Fruit fly (Drosophila melanogaster) whole organism, embryonic: ENCODE measurements around the gene Ubc7.

Experiments used
- BEAF-32 ChIP-seq: fragments of 200-800 bp; sonication (Bioruptor generic); optimal IDR thresholded peaks from 3 replicates; lab custom pipeline; 2017; ENCODE audit warnings: missing biosample characterization, missing genetic modification characterization, mild to moderate bottlenecking, moderate library complexity, missing genetic modification reagents
- CG10543 ChIP-seq: fragments of 200-800 bp; sonication (Bioruptor generic); optimal IDR thresholded peaks from 3 replicates; lab custom pipeline; 2017; ENCODE audit warnings: missing biosample characterization, mild to moderate bottlenecking, missing genetic modification characterization, moderate library complexity
- CG11093 ChIP-seq: fragments of 200-800 bp; sonication (Bioruptor generic); IDR thresholded peaks from 3 replicates; pipeline ENCODE4 v1.3.6; 2022; ENCODE audit warnings: missing biosample characterization, missing genetic modification characterization
- CG11398 ChIP-seq: fragments of 200-800 bp; sonication (Bioruptor generic); optimal IDR thresholded peaks from 2 replicates; lab custom pipeline; 2016; ENCODE audit warnings: missing biosample characterization, missing genetic modification characterization
- CG11504 ChIP-seq: fragments of 200-800 bp; sonication (Bioruptor generic); optimal IDR thresholded peaks from 3 replicates; lab custom pipeline; 2019; ENCODE audit warnings: missing biosample characterization, mild to moderate bottlenecking, missing genetic modification characterization, moderate library complexity
- CG13287 ChIP-seq: fragments of 200-800 bp; sonication (Bioruptor generic); IDR thresholded peaks from 2 replicates; pipeline ENCODE4 v1.3.6; 2022; ENCODE audit warnings: missing biosample characterization, missing genetic modification characterization; ENCODE audit not compliant: partially characterized antibody
- CG13424 ChIP-seq: fragments of 200-800 bp; sonication (Bioruptor generic); optimal IDR thresholded peaks from 2 replicates; lab custom pipeline; 2019; ENCODE audit warnings: missing biosample characterization, mild to moderate bottlenecking, missing genetic modification characterization, moderate library complexity
- CG13894 ChIP-seq: fragments of 200-800 bp; sonication (Bioruptor generic); optimal IDR thresholded peaks from 3 replicates; lab custom pipeline; 2018; ENCODE audit warnings: missing biosample characterization, mild to moderate bottlenecking, missing genetic modification characterization, moderate library complexity
- CG1647 ChIP-seq: fragments of 200-800 bp; sonication (Bioruptor generic); optimal IDR thresholded peaks from 3 replicates; lab custom pipeline; 2016; ENCODE audit warnings: missing biosample characterization, missing genetic modification characterization
- CG16779 ChIP-seq: fragments of 200-800 bp; sonication (Bioruptor generic); IDR thresholded peaks from 2 replicates; pipeline ENCODE4 v1.3.6; 2022; ENCODE audit warnings: missing biosample characterization, missing genetic modification characterization
- CG17361 ChIP-seq: fragments of 200-800 bp; sonication (Bioruptor generic); IDR thresholded peaks from 3 replicates; pipeline ENCODE4 v1.3.6; 2022; ENCODE audit warnings: missing biosample characterization, missing genetic modification characterization
- CG30431 ChIP-seq: fragments of 200-800 bp; sonication (Bioruptor generic); optimal IDR thresholded peaks from 2 replicates; lab custom pipeline; 2017; ENCODE audit warnings: missing biosample characterization, missing genetic modification characterization
- CG31224 ChIP-seq: fragments of 200-800 bp; sonication (Bioruptor generic); IDR thresholded peaks from 2 replicates; pipeline ENCODE4 v1.3.6; 2022; ENCODE audit warnings: missing biosample characterization, missing genetic modification characterization
- CG4404 ChIP-seq: fragments of 200-800 bp; sonication (Bioruptor generic); IDR thresholded peaks from 2 replicates; pipeline ENCODE4 v1.3.6; 2022; ENCODE audit warnings: missing biosample characterization, missing genetic modification characterization
- CG7928 ChIP-seq: fragments of 200-800 bp; sonication (Bioruptor generic); optimal IDR thresholded peaks from 2 replicates; lab custom pipeline; 2017; ENCODE audit warnings: missing biosample characterization, mild to moderate bottlenecking, missing genetic modification characterization
- CG8944 ChIP-seq: fragments of 200-800 bp; sonication (Bioruptor generic); optimal IDR thresholded peaks from 3 replicates; lab custom pipeline; 2016; ENCODE audit warnings: missing biosample characterization, missing genetic modification characterization
- CG9437 ChIP-seq: fragments of 200-800 bp; sonication (Bioruptor generic); optimal IDR thresholded peaks from 2 replicates; lab custom pipeline; 2018; ENCODE audit warnings: missing biosample characterization, mild to moderate bottlenecking, missing genetic modification characterization
- CG9609 ChIP-seq: fragments of 200-800 bp; sonication (Bioruptor generic); optimal IDR thresholded peaks from 3 replicates; lab custom pipeline; 2016; ENCODE audit warnings: missing biosample characterization, missing genetic modification characterization
- CG9817 ChIP-seq: fragments of 200-800 bp; sonication (Bioruptor generic); optimal IDR thresholded peaks from 2 replicates; lab custom pipeline; 2018; ENCODE audit warnings: missing biosample characterization, mild to moderate bottlenecking, missing genetic modification characterization, moderate library complexity
- CG9932 ChIP-seq: fragments of 200-800 bp; sonication (Bioruptor generic); IDR thresholded peaks from 2 replicates; pipeline ENCODE4 v1.3.6; 2022; ENCODE audit warnings: missing biosample characterization, missing genetic modification characterization
- CoRest ChIP-seq: fragments of 200-800 bp; sonication (Bioruptor generic); optimal IDR thresholded peaks from 3 replicates; lab custom pipeline; 2018; ENCODE audit warnings: missing biosample characterization, mild to moderate bottlenecking, missing genetic modification characterization, moderate library complexity
- D19B ChIP-seq: fragments of 200-800 bp; sonication (Bioruptor generic); optimal IDR thresholded peaks from 2 replicates; lab custom pipeline; 2017; ENCODE audit warnings: missing biosample characterization, mild to moderate bottlenecking, missing genetic modification characterization
- Dip2 ChIP-seq: fragments of 200-800 bp; sonication (Bioruptor generic); IDR thresholded peaks from 2 replicates; pipeline ENCODE4 v1.3.6; 2022; ENCODE audit warnings: missing biosample characterization, missing genetic modification characterization
- Drgx ChIP-seq: fragments of 200-800 bp; sonication (Bioruptor generic); IDR thresholded peaks from 2 replicates; pipeline ENCODE4 v1.3.6; 2022; ENCODE audit warnings: missing biosample characterization, missing genetic modification characterization
- E2f1 ChIP-seq: fragments of 200-800 bp; sonication (Bioruptor generic); IDR thresholded peaks from 2 replicates; pipeline ENCODE4 v1.3.6; 2022; ENCODE audit warnings: missing biosample characterization, missing genetic modification characterization
- Ets65A ChIP-seq: fragments of 200-800 bp; sonication (Bioruptor generic); peaks from one replicate; lab custom pipeline; 2016; ENCODE audit warnings: missing biosample characterization, missing genetic modification characterization
- HLHmδ ChIP-seq: fragments of 200-800 bp; sonication (Bioruptor generic); optimal IDR thresholded peaks from 2 replicates; lab custom pipeline; 2018; ENCODE audit warnings: missing biosample characterization, mild to moderate bottlenecking, missing genetic modification characterization, moderate library complexity
- Hsf ChIP-seq: fragments of 200-800 bp; sonication (Bioruptor generic); optimal IDR thresholded peaks from 3 replicates; lab custom pipeline; 2016; ENCODE audit warnings: missing biosample characterization, missing genetic modification characterization
- Lim3 ChIP-seq: fragments of 200-800 bp; sonication (Bioruptor generic); IDR thresholded peaks from 2 replicates; pipeline ENCODE4 v1.3.6; 2022; ENCODE audit warnings: missing biosample characterization, missing genetic modification characterization
- MESR4 ChIP-seq: fragments of 200-800 bp; sonication (Bioruptor generic); optimal IDR thresholded peaks from 2 replicates; lab custom pipeline; 2018; ENCODE audit warnings: missing biosample characterization, mild to moderate bottlenecking, missing genetic modification characterization, moderate library complexity
- Opbp ChIP-seq: fragments of 200-800 bp; sonication (Bioruptor generic); IDR thresholded peaks from 3 replicates; pipeline ENCODE4 v1.3.6; 2022; ENCODE audit warnings: missing biosample characterization, missing genetic modification characterization; ENCODE audit not compliant: partially characterized antibody
- Sox102F ChIP-seq: fragments of 200-800 bp; sonication (Bioruptor generic); optimal IDR thresholded peaks from 2 replicates; lab custom pipeline; 2018; ENCODE audit warnings: missing biosample characterization, mild to moderate bottlenecking, missing genetic modification characterization, moderate library complexity
- Sry-β ChIP-seq: fragments of 200-800 bp; sonication (Bioruptor generic); optimal IDR thresholded peaks from 2 replicates; lab custom pipeline; 2018; ENCODE audit warnings: missing biosample characterization, mild to moderate bottlenecking, missing genetic modification characterization, moderate library complexity
- bbx ChIP-seq: fragments of 200-800 bp; sonication (Bioruptor generic); IDR thresholded peaks from 2 replicates; pipeline ENCODE4 v1.3.6; 2022; ENCODE audit warnings: missing biosample characterization, missing genetic modification characterization; ENCODE audit not compliant: partially characterized antibody
- bcd ChIP-seq: fragments of 200-800 bp; sonication (Bioruptor generic); optimal IDR thresholded peaks from 2 replicates; lab custom pipeline; 2017; ENCODE audit warnings: missing biosample characterization, mild to moderate bottlenecking, missing genetic modification characterization
- cg ChIP-seq: fragments of 200-800 bp; sonication (Bioruptor generic); optimal IDR thresholded peaks from 3 replicates; lab custom pipeline; 2019; ENCODE audit warnings: missing biosample characterization, mild to moderate bottlenecking, missing genetic modification characterization, moderate library complexity
- dmrt11E ChIP-seq: fragments of 200-800 bp; sonication (Bioruptor generic); optimal IDR thresholded peaks from 3 replicates; lab custom pipeline; 2018; ENCODE audit warnings: missing biosample characterization, mild to moderate bottlenecking, missing genetic modification characterization, moderate library complexity
- eve ChIP-seq, 2 experiments: fragments of >200 bp; optimal IDR thresholded peaks; 2 replicates each; lab custom pipeline; 2017; ENCODE audit warnings: missing biosample characterization in 2 of 2, missing genetic modification characterization in 2 of 2
- ewg ChIP-seq: fragments of 200-800 bp; sonication (Bioruptor generic); optimal IDR thresholded peaks from 3 replicates; lab custom pipeline; 2017; ENCODE audit warnings: mild to moderate bottlenecking, missing biosample characterization, missing genetic modification reagents, missing genetic modification characterization
- hbn ChIP-seq: fragments of 200-800 bp; sonication (Bioruptor generic); IDR thresholded peaks from 2 replicates; pipeline ENCODE4 v1.3.6; 2022; ENCODE audit warnings: missing biosample characterization, missing genetic modification characterization; ENCODE audit not compliant: partially characterized antibody
- hkb ChIP-seq, 2 experiments: fragments of 200-800 bp in 1 of 2; fragments of >200 bp in 1 of 2; sonication (Bioruptor generic) in 1 of 2; IDR thresholded peaks in 1 of 2; optimal IDR thresholded peaks in 1 of 2; 2 replicates each; pipeline versions ENCODE4 v1.3.6 to Lab custom; 2017 to 2022; ENCODE audit warnings: missing biosample characterization in 1 of 2, missing genetic modification characterization in 1 of 2
- kay ChIP-seq: fragments of 200-800 bp; sonication (Bioruptor generic); optimal IDR thresholded peaks from 2 replicates; lab custom pipeline; 2016; ENCODE audit warnings: missing biosample characterization, missing genetic modification characterization
- pan ChIP-seq, 4 experiments: fragments of >200 bp in 3 of 4; fragments of 200-800 bp in 1 of 4; sonication (Bioruptor generic) in 1 of 4; optimal IDR thresholded peaks in 3 of 4; IDR thresholded peaks in 1 of 4; 2 replicates each; pipeline versions ENCODE4 v1.3.6 to Lab custom; 2017 to 2022; ENCODE audit warnings: missing biosample characterization in 2 of 4, missing genetic modification characterization in 2 of 4, mixed read lengths in 1 of 4
- pho ChIP-seq: fragments of 200-800 bp; sonication (Bioruptor generic); optimal IDR thresholded peaks from 2 replicates; lab custom pipeline; 2016; ENCODE audit warnings: missing biosample characterization, missing genetic modification characterization
- phol ChIP-seq: fragments of 200-800 bp; sonication (Bioruptor generic); optimal IDR thresholded peaks from 3 replicates; lab custom pipeline; 2018; ENCODE audit warnings: missing biosample characterization, mild to moderate bottlenecking, missing genetic modification characterization, moderate library complexity
- sd ChIP-seq: fragments of 200-800 bp; sonication (Bioruptor generic); optimal IDR thresholded peaks from 3 replicates; lab custom pipeline; 2018; ENCODE audit warnings: missing biosample characterization, mild to moderate bottlenecking, missing genetic modification characterization, moderate library complexity
- so ChIP-seq: fragments of 200-800 bp; sonication (Bioruptor generic); IDR thresholded peaks from 3 replicates; pipeline ENCODE4 v1.3.6; 2022; ENCODE audit warnings: missing biosample characterization, missing genetic modification characterization
- stc ChIP-seq: fragments of 200-800 bp; sonication (Bioruptor generic); IDR thresholded peaks from 2 replicates; pipeline ENCODE4 v1.3.6; 2022; ENCODE audit warnings: missing biosample characterization, missing genetic modification characterization
- unpg ChIP-seq: fragments of 200-800 bp; sonication (Bioruptor generic); optimal IDR thresholded peaks from 3 replicates; lab custom pipeline; 2018; ENCODE audit warnings: missing biosample characterization, mild to moderate bottlenecking, missing genetic modification characterization, moderate library complexity

The Ubc7 gene

DNA sequence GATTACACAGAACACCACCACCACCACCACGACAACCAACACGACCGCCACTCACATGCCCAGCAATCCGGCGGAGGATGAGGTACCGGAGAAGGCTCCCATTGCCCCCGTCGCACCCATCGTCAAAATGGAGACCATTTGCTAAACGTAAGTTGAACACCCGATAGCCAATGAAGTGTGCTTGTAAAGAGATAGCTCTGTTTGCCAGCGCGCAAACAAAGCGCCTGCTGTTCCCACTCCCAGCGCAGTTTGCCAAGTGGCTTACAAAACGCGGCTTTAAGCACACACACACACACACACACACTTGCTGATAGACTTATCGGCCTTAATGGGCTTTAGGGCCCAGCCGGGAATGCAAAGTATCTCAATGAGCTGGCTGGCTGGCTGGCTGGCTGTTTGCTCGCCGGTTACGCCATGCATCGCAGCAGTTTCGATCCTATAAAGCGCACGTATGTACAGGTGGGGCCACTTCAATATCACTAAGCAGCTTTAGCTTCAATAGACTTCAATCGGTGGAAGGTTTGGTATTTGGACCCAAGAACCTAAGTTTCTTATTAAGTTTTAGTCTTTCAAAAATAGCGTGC is 50.0 kb downstream of the Ubc7 start (continued):
- TF ChIP-seq bcd (GFP tag; lab: Kevin White, UChicago) (no peak), Ets65A (no peak), Dip2 (GFP tag; lab: Robert Waterston, UW) (no peak), CG16779 (GFP tag; lab: Robert Waterston, UW) (no peak), so (GFP tag; lab: Robert Waterston, UW) (no peak), CG8944 (GFP tag; lab: Kevin White, UChicago) (no peak), phol (tag; lab: Kevin White, UChicago) (no peak), CG9932 (GFP tag; lab: Robert Waterston, UW) (no peak), stc (GFP tag; lab: Robert Waterston, UW) (peak; percentile 26; the same call in 1 of the 2 replicates), CG10543 (GFP tag; lab: Kevin White, UChicago) (peak; percentile 16), hkb (optimal IDR thresholded peaks at IDR 0.05; lab: Kevin White, UChicago) (no peak), hkb (GFP tag; IDR thresholded peaks at IDR 0.05; lab: Robert Waterston, UW) (no peak), E2f1 (no peak), CG11398 (GFP tag; lab: Kevin White, UChicago) (no peak), CG31224 (GFP tag; lab: Robert Waterston, UW) (no peak), CoRest (tag; lab: Kevin White, UChicago) (no peak), CG13424 (no peak), pan (optimal IDR thresholded peaks at IDR 0.05; lab: Kevin White, UChicago) (no peak), pan (GFP tag; optimal IDR thresholded peaks at IDR 0.05 in 1 of 2, IDR thresholded peaks at IDR 0.05 in 1 of 2) (no peak), Sry-β (GFP tag; lab: Kevin White, UChicago) (no peak), CG30431 (GFP tag; lab: Kevin White, UChicago) (no peak), Opbp (GFP tag; lab: Robert Waterston, UW) (no peak), kay (GFP tag; lab: Kevin White, UChicago) (no peak), D19B (no peak), cg (GFP tag; lab: Kevin White, UChicago) (peak; percentile 24), CG11504 (tag; lab: Kevin White, UChicago) (no peak), MESR4 (no peak), BEAF-32 (GFP tag; lab: Kevin White, UChicago) (no peak), CG4404 (GFP tag; lab: Robert Waterston, UW) (no peak), CG11093 (GFP tag; lab: Robert Waterston, UW) (no peak), CG9817 (tag; lab: Kevin White, UChicago) (no peak), CG1647 (GFP tag; lab: Kevin White, UChicago) (no peak), HLHmδ (no peak), sd (tag; lab: Kevin White, UChicago) (peak; percentile 50), ewg (no peak), bbx (GFP tag; lab: Robert Waterston, UW) (no peak), unpg (no peak), Drgx (GFP tag; lab: Robert Waterston, UW) (no peak), Hsf (GFP tag; lab: Kevin White, UChicago) (no peak)

DNA sequence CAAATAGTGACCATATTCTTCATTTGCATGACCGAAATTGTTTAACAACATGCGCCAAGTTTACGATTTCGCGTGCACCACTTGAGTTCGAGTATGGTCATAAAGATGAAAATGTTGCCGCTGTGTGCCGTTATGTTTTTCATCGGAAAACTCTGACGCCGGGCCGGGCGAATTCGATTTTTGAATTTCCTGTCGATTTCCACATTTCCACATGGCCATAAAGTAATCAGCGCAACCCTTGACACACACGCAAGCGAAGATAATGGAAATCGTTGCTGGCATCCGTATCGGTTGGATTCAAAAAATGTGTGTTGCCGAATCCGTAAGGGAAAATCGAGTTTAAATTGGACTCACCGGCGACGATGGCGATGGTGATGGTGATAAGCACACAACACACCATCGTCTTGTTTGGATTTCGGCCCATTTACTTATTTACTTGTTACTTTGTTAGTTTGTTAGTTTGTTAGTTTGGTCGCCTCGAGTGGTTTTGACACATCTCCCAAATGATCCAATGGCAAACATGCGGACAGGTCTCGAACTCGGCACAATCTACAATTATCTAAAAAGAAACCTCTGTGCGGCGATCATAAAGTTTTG is 51.2 kb downstream of the Ubc7 start:
- TF ChIP-seq hbn (GFP tag; lab: Robert Waterston, UW) (no peak), CG17361 (GFP tag; lab: Robert Waterston, UW) (no peak), CG9609 (GFP tag; lab: Kevin White, UChicago) (no peak), CG13287 (no peak), pho (GFP tag; lab: Kevin White, UChicago) (no peak), CG10543 (GFP tag; lab: Kevin White, UChicago) (peak; percentile 57), CG9437 (GFP tag; lab: Kevin White, UChicago) (no peak), Sox102F (GFP tag; lab: Kevin White, UChicago) (peak; percentile 49), Lim3 (no peak), dmrt11E (tag; lab: Kevin White, UChicago) (peak; percentile 68), eve (GFP tag; optimal IDR thresholded peaks at IDR 0.05; lab: Kevin White, UChicago) (no peak), CG7928 (GFP tag; lab: Kevin White, UChicago) (no peak), CG13894 (tag; lab: Kevin White, UChicago) (no peak)
